Worm (Caenorhabditis elegans): ENCODE results near the gene srg-11.

ce11 chrIII:4688965-4689364 is 9.2 kb downstream of the srg-11 start, which contains the start of gene ppat-1:
- TF ChIP-seq him-1 (tag; optimal IDR thresholded peaks at IDR 0.05): no peak
- TF ChIP-seq W03F9.2 (tag; optimal IDR thresholded peaks at IDR 0.05): no peak

All from whole organism, L4/young adult.